Worm (Caenorhabditis elegans) whole organism, L4/young adult: ENCODE measurements around the gene dgn-1.

ENCODE experiments used
- W03F9.2 ChIP-seq: fragments of 150-350 bp; optimal IDR thresholded peaks from 2 replicates; lab custom pipeline; 2014; ENCODE audit warnings: missing biosample characterization, missing genetic modification characterization
- dao-5 ChIP-seq: sonication (generic microtip); optimal IDR thresholded peaks from 2 replicates; lab custom pipeline; 2016; ENCODE audit warnings: missing genotype, missing genetic modification characterization, moderate library complexity, missing compliant biosample characterization
- him-1 ChIP-seq: sonication (generic microtip); optimal IDR thresholded peaks from 2 replicates; lab custom pipeline; 2016; ENCODE audit warnings: missing genotype, missing genetic modification reagents, missing genetic modification characterization, missing compliant biosample characterization

ce11 chrX:10914421-10915277 is 14.1 kb downstream of the dgn-1 start:
- TF ChIP-seq W03F9.2 (tag; lab: Kevin White, UChicago): no peak
- TF ChIP-seq him-1: no peak
- no peak for TF ChIP-seq dao-5 (tag; lab: Kevin White, UChicago)
